Worm (Caenorhabditis elegans) whole organism, L4 larva: Measurements from ENCODE around the gene F53B3.3.

Experiments used
- F10B5.3 ChIP-seq: sonication (generic microtip); optimal IDR thresholded peaks from 2 replicates; lab custom pipeline; 2016; ENCODE audit warnings: mild to moderate bottlenecking, missing genetic modification characterization, missing compliant biosample characterization
- aha-1 ChIP-seq: fragments of 150-350 bp; peaks from one replicate; lab custom pipeline; 2014; ENCODE audit warnings: missing biosample characterization, missing genetic modification characterization
- ama-1 ChIP-seq: fragments of 150-350 bp; optimal IDR thresholded peaks from 2 replicates; lab custom pipeline; 2014; ENCODE audit warnings: inconsistent platforms, mixed read lengths
- ceh-20 ChIP-seq: fragments of 200-800 bp; sonication (Bioruptor generic); IDR thresholded peaks from 2 replicates; pipeline ENCODE4 v1.3.6; 2022; ENCODE audit warnings: missing genetic modification reagents, missing genetic modification characterization, missing compliant biosample characterization
- ceh-62 ChIP-seq: sonication (generic microtip); optimal IDR thresholded peaks from 2 replicates; lab custom pipeline; 2017; ENCODE audit warnings: missing biosample characterization, missing genetic modification characterization
- ceh-82 ChIP-seq: sonication (generic microtip); optimal IDR thresholded peaks from 2 replicates; lab custom pipeline; 2017; ENCODE audit warnings: missing biosample characterization, missing genetic modification characterization
- ces-1 ChIP-seq: fragments of 150-350 bp; sonication (generic microtip); optimal IDR thresholded peaks from 4 replicates; lab custom pipeline; 2014; ENCODE audit warnings: missing biosample characterization, missing genetic modification reagents, missing genetic modification characterization
- fkh-10 ChIP-seq: fragments of 150-350 bp; optimal IDR thresholded peaks from 2 replicates; lab custom pipeline; 2014; ENCODE audit warnings: missing biosample characterization, missing genetic modification reagents, missing genetic modification characterization
- hlh-11 ChIP-seq: fragments of 200-800 bp; sonication (Bioruptor generic); optimal IDR thresholded peaks from 2 replicates; lab custom pipeline; 2018; ENCODE audit warnings: mild to moderate bottlenecking, missing genetic modification characterization, missing compliant biosample characterization
- hmg-1.1 ChIP-seq: fragments of 200-800 bp; sonication (Bioruptor generic); IDR thresholded peaks from 2 replicates; pipeline ENCODE4 v1.3.6; 2022; ENCODE audit warnings: missing genetic modification reagents, missing genetic modification characterization, missing compliant biosample characterization
- lin-13 ChIP-seq: fragments of 150-350 bp; optimal IDR thresholded peaks from 2 replicates; lab custom pipeline; 2014; ENCODE audit warnings: missing biosample characterization, missing genetic modification reagents, missing genetic modification characterization
- lin-39 ChIP-seq: fragments of 150-350 bp; optimal IDR thresholded peaks from 2 replicates; lab custom pipeline; 2014; ENCODE audit warnings: missing biosample characterization, missing genetic modification reagents, missing genetic modification characterization
- lsy-2 ChIP-seq, 2 experiments: fragments of 150-350 bp in 1 of 2; sonication (generic microtip) in 1 of 2; optimal IDR thresholded peaks; 2 replicates each; lab custom pipeline; 2014 to 2017; ENCODE audit warnings: missing biosample characterization in 2 of 2, missing genetic modification characterization in 2 of 2
- madf-9 ChIP-seq: fragments of 200-800 bp; sonication (Bioruptor generic); conservative IDR thresholded peaks from 2 replicates; pipeline ENCODE4 v1.3.6; 2022; ENCODE audit warnings: missing genetic modification reagents, missing genetic modification characterization, missing compliant biosample characterization
- mdl-1 ChIP-seq, 2 experiments: fragments of 150-350 bp in 1 of 2; sonication (generic microtip) in 1 of 2; optimal IDR thresholded peaks; 2 replicates each; lab custom pipeline; 2014 to 2017; ENCODE audit warnings: missing biosample characterization in 2 of 2, missing genetic modification characterization in 2 of 2
- mep-1 ChIP-seq: fragments of 150-350 bp; sonication (generic microtip); optimal IDR thresholded peaks from 3 replicates; lab custom pipeline; 2014; ENCODE audit warnings: missing biosample characterization, missing genetic modification characterization
- nhr-25 ChIP-seq: sonication (generic microtip); optimal IDR thresholded peaks from 2 replicates; lab custom pipeline; 2017; ENCODE audit warnings: missing genetic modification characterization, mild to moderate bottlenecking, missing compliant biosample characterization, antibody characterized with exemption, moderate library complexity, borderline replicate concordance; ENCODE audit not compliant: insufficient read depth
- nhr-28 ChIP-seq: fragments of 150-350 bp; optimal IDR thresholded peaks from 2 replicates; lab custom pipeline; 2014; ENCODE audit warnings: missing biosample characterization, missing genetic modification characterization
- nhr-6 ChIP-seq: fragments of 150-350 bp; optimal IDR thresholded peaks from 2 replicates; lab custom pipeline; 2014; ENCODE audit warnings: missing biosample characterization, missing genetic modification characterization
- saeg-2 ChIP-seq: fragments of 200-800 bp; sonication (Bioruptor generic); IDR thresholded peaks from 2 replicates; pipeline ENCODE4 v1.3.6; 2022; ENCODE audit warnings: missing genetic modification reagents, missing genetic modification characterization, missing compliant biosample characterization
- skn-1 ChIP-seq: fragments of 150-350 bp; optimal IDR thresholded peaks from 2 replicates; lab custom pipeline; 2014; ENCODE audit warnings: missing biosample characterization, missing genetic modification characterization
- spr-1 ChIP-seq: sonication (generic microtip); optimal IDR thresholded peaks from 2 replicates; lab custom pipeline; 2016; ENCODE audit warnings: mild to moderate bottlenecking, missing genetic modification characterization, missing compliant biosample characterization
- tag-97 ChIP-seq: fragments of 200-800 bp; sonication (Bioruptor generic); IDR thresholded peaks from 2 replicates; pipeline ENCODE4 v1.3.6; 2022; ENCODE audit warnings: missing genetic modification characterization, missing compliant biosample characterization
- unc-130 ChIP-seq: sonication (generic microtip); optimal IDR thresholded peaks from 2 replicates; lab custom pipeline; 2016; ENCODE audit warnings: missing genetic modification reagents, missing genetic modification characterization, missing compliant biosample characterization
- unc-62 ChIP-seq, 3 experiments: fragments of 150-350 bp in 1 of 3; sonication (generic microtip); optimal IDR thresholded peaks in 2 of 3; peaks in 1 of 3; 1 replicate in 1 of 3; 2 replicates in 2 of 3; lab custom pipeline; 2014 to 2017; ENCODE audit warnings: missing biosample characterization in 3 of 3, missing genetic modification characterization in 3 of 3, missing genetic modification reagents in 3 of 3, missing genotype in 1 of 3
- zip-11 ChIP-seq: fragments of 200-800 bp; sonication (Bioruptor generic); IDR thresholded peaks from 2 replicates; pipeline ENCODE4 v1.3.6; 2022; ENCODE audit warnings: missing genetic modification characterization, missing compliant biosample characterization
- zip-2 ChIP-seq: fragments of 150-350 bp; optimal IDR thresholded peaks from 2 replicates; lab custom pipeline; 2014; ENCODE audit warnings: missing biosample characterization, missing genetic modification characterization
- ztf-7 ChIP-seq: fragments of 150-350 bp; optimal IDR thresholded peaks from 2 replicates; lab custom pipeline; 2014; ENCODE audit warnings: missing biosample characterization, missing genetic modification characterization

F53B3.3 gene

DNA sequence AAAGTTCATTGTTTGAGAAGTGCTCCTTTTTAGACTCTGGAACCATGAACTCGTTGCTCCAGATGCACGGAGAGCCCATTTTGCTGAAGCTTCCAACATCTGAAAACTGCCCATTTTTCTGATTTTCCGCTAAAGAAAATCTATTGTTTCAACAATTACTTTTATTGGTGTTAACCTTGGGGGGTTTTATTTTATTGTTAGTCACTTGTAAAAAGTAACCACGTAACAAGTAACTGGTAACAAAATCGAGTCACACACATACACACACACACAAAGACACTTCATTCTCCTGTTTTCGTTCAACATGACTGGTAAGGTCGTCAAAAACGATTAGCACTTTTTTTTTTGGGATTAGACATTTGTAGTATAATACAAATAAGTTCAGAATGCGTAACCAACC, 6.5 kb upstream of the F53B3.3 start:
- peak in 1 of 2 experiments; percentile 54 for TF ChIP-seq unc-62 (GFP tag; optimal IDR thresholded peaks at IDR 0.05 in 1 of 2; lab: Kevin White, UChicago)
- no peak for TF ChIP-seq unc-62 (tag; optimal IDR thresholded peaks at IDR 0.05; lab: Kevin White, UChicago)
- TF ChIP-seq nhr-25 (tag; lab: Kevin White, UChicago) = peak; percentile 35
- no peak for TF ChIP-seq ceh-62 (tag; lab: Kevin White, UChicago)

ce11 chrX:2874598-2874997, 3.7 kb upstream of the F53B3.3 start:
- TF ChIP-seq zip-2 (tag; lab: Kevin White, UChicago) (no peak), spr-1 (tag; lab: Kevin White, UChicago) (no peak), mep-1 (tag; lab: Kevin White, UChicago) (no peak), hmg-1.1 (GFP tag; lab: Robert Waterston, UW) (no peak), skn-1 (tag; lab: Kevin White, UChicago) (no peak), ceh-20 (GFP tag; lab: Robert Waterston, UW) (no peak), ceh-82 (tag; lab: Kevin White, UChicago) (no peak), lin-39 (no peak), tag-97 (GFP tag; lab: Robert Waterston, UW) (no peak), madf-9 (GFP tag; lab: Robert Waterston, UW) (no peak), nhr-6 (tag; lab: Kevin White, UChicago) (no peak), lin-13 (GFP tag; lab: Kevin White, UChicago) (no peak), unc-130 (GFP tag; lab: Kevin White, UChicago) (no peak), ama-1 (no peak), fkh-10 (GFP tag; lab: Kevin White, UChicago) (no peak), mdl-1 (tag; optimal IDR thresholded peaks at IDR 0.05; lab: Kevin White, UChicago) (no peak)

- TF ChIP-seq zip-11 (GFP tag; lab: Robert Waterston, UW) (no peak), unc-62 (GFP tag; optimal IDR thresholded peaks at IDR 0.05 in 1 of 2; lab: Kevin White, UChicago) (peak in 1 of 2 experiments; percentile 91), unc-62 (tag; optimal IDR thresholded peaks at IDR 0.05; lab: Kevin White, UChicago) (no peak)
Measured at ce11 chrX:2873272-2873671, 2.3 kb upstream of the F53B3.3 start.

DNA sequence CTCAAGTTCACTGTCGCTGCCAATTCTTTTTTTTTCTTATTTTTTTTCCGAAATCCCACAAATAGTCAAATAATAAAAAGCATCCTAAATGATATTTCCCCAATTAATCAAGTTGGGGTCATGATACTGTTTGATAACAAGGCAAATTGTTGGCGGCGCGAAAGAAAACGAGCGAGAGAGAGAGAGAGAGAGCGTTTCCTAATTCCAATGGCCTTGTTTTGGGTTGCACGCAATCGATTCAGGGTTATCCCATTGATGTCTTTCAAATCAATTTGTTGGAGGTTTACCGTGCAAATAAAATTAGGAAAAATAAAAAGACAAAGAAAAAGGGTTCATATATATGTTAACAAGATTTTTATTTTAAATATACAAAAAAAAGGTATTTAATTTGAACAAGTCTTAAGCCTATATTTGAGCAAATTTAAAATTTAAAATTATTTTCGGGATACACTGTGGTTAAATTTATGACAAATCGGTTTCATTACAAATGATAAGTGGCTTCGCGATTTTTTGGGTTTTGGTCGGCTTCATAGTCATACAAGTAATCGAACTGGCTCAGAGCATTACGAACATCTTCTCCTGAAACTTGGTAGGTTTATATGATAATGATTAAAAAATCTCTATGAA, 5.2 kb downstream of the F53B3.3 start:
- TF ChIP-seq aha-1 = peak; percentile 52
- no peak for TF ChIP-seq ztf-7 (tag; lab: Kevin White, UChicago)
- TF ChIP-seq saeg-2 (GFP tag; lab: Robert Waterston, UW) = 0 out of 2 replicates have a peak, but pooled peaks have one; percentile 48
- peak in 1 of 2 experiments; percentile 2 for TF ChIP-seq lsy-2 (tag; optimal IDR thresholded peaks at IDR 0.05; lab: Kevin White, UChicago)

- TF ChIP-seq unc-62 (GFP tag; optimal IDR thresholded peaks at IDR 0.05 in 1 of 2; lab: Kevin White, UChicago) = peak in 1 of 2 experiments; percentile 56
- TF ChIP-seq unc-62 (tag; optimal IDR thresholded peaks at IDR 0.05; lab: Kevin White, UChicago) = no peak
- peak in 1 of 2 experiments; percentile 11 for TF ChIP-seq mdl-1 (tag; optimal IDR thresholded peaks at IDR 0.05; lab: Kevin White, UChicago)
- peak; percentile 60 for TF ChIP-seq hlh-11 (tag; lab: Kevin White, UChicago)
- peak; percentile 22 for TF ChIP-seq nhr-28 (tag; lab: Kevin White, UChicago)
- TF ChIP-seq ces-1 (GFP tag; lab: Kevin White, UChicago) = no peak
Measured at ce11 chrX:2863946-2864345, 7.0 kb downstream of the F53B3.3 start, which contains the start of gene F53B3.6. F53B3.6 (plus strand) TSS chrX:2864229.

DNA sequence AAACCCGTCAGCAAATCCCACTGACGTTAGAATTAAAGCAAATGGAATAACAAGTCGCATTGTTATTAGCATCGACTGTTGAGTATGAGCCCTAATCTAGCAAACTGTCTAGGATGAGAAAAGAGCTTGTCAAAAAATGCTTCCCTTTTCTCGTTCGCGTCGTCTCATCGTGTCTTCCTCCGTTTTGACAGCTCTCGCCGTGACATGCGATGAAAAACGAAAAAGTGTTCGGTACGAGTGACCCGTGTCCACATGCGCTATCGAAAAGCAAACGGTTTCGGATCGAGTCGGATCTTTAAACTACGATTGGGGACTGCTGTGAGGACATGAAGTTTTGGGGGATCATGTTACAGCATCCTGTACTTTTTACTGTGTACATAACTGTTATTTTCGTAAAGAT, 8.6 kb downstream of the F53B3.3 start, which contains the start of gene comt-1:
Gene comt-1, minus strand, starts transcription at position 101 of the 400 bp plus-strand sequence.
- no peak for TF ChIP-seq lsy-2 (tag; optimal IDR thresholded peaks at IDR 0.05; lab: Kevin White, UChicago)
- TF ChIP-seq F10B5.3 (tag; lab: Kevin White, UChicago) = no peak
